Worm (Caenorhabditis elegans): ENCODE data around the gene str-109.

- TF ChIP-seq pha-4 (tag; optimal IDR thresholded peaks at IDR 0.05) (no peak), lsy-2 (tag; optimal IDR thresholded peaks at IDR 0.05) (no peak), lin-32 (GFP tag; optimal IDR thresholded peaks at IDR 0.05) (no peak), ztf-11 (tag; optimal IDR thresholded peaks at IDR 0.05) (no peak), mep-1 (tag; optimal IDR thresholded peaks at IDR 0.05) (no peak), ces-1 (GFP tag; optimal IDR thresholded peaks at IDR 0.05) (no peak), blmp-1 (tag; optimal IDR thresholded peaks at IDR 0.05) (no peak), nhr-28 (tag; optimal IDR thresholded peaks at IDR 0.05) (no peak)
Observed at ce11 chrV:16171721-16172120, 9.7 kb upstream of the str-109 start, which contains the start of gene K05D4.9.
